5 fruit fly cellular contexts compared by ENCODE assay signal in genomic region chr2L:7188530-7188996, dm6.
TF ChIP-seq lines count a peak whose summit lies in the region.

No protein-coding gene starts in this region.

TF ChIP-seq in whole organism, adult, 20 proteins besides CTCF, POLR2A, EP300 and RAD21 (continued from another document):
- TF ChIP-seq Crg-1 (GFP tag; optimal IDR thresholded peaks at IDR 0.05; lab: Kevin White, UChicago), result peak; percentile 96
- TF ChIP-seq cnc (optimal IDR thresholded peaks at IDR 0.05; lab: Kevin White, UChicago), result no peak
- TF ChIP-seq CG14711 (tag; optimal IDR thresholded peaks at IDR 0.05; lab: Kevin White, UChicago), result peak; percentile 95

TF ChIP-seq in whole organism, embryonic, 481 proteins besides CTCF, POLR2A, EP300 and RAD21 (continued from another document and continues in another):
- TF ChIP-seq CG8290 (GFP tag; optimal IDR thresholded peaks at IDR 0.05; lab: Kevin White, UChicago), result peak; percentile 86
- TF ChIP-seq CG8290 (tag; optimal IDR thresholded peaks at IDR 0.05; lab: Kevin White, UChicago), result peak; percentile 68 to 85
- peak; percentile 97 for TF ChIP-seq Asciz (GFP tag; optimal IDR thresholded peaks at IDR 0.05; lab: Kevin White, UChicago)
- TF ChIP-seq tll (GFP tag; optimal IDR thresholded peaks at IDR 0.05; lab: Kevin White, UChicago), result no peak
- peak; percentile 99 for TF ChIP-seq stc (GFP tag; IDR thresholded peaks at IDR 0.05; lab: Robert Waterston, UW)
- TF ChIP-seq CG6683 (GFP tag; optimal IDR thresholded peaks at IDR 0.05; lab: Kevin White, UChicago), result peak; percentile 96
- TF ChIP-seq hkb (optimal IDR thresholded peaks at IDR 0.05; lab: Kevin White, UChicago), result no peak
- peak; percentile 98 for TF ChIP-seq hkb (GFP tag; IDR thresholded peaks at IDR 0.05; lab: Robert Waterston, UW)
- TF ChIP-seq jigr1 (GFP tag; IDR thresholded peaks at IDR 0.05; lab: Robert Waterston, UW), result peak; percentile 99
- peak; percentile 98 for TF ChIP-seq Lim3 (GFP tag; IDR thresholded peaks at IDR 0.05; lab: Robert Waterston, UW)
- peak; percentile 98 for TF ChIP-seq unpg (GFP tag; optimal IDR thresholded peaks at IDR 0.05; lab: Kevin White, UChicago)
- peak; percentile 93 for TF ChIP-seq corto (GFP tag; optimal IDR thresholded peaks at IDR 0.05; lab: Kevin White, UChicago)
- TF ChIP-seq CG12071 (GFP tag; optimal IDR thresholded peaks at IDR 0.05; lab: Kevin White, UChicago), result peak; percentile 95
- TF ChIP-seq bab2 (GFP tag; optimal IDR thresholded peaks at IDR 0.05; lab: Kevin White, UChicago), result peak; percentile 96
- TF ChIP-seq sr (GFP tag; IDR thresholded peaks at IDR 0.05; lab: Robert Waterston, UW), result peak; percentile 99
- TF ChIP-seq z (GFP tag; IDR thresholded peaks at IDR 0.05; lab: Robert Waterston, UW), result peak; percentile 70; the same call in 2 of the 3 replicates
- peak; percentile 88 for TF ChIP-seq Nf-YB (GFP tag; optimal IDR thresholded peaks at IDR 0.05; lab: Kevin White, UChicago)
- TF ChIP-seq yki (optimal IDR thresholded peaks at IDR 0.05; lab: Kevin White, UChicago), result no peak
- peak; percentile 88 for TF ChIP-seq Jarid2 (GFP tag; optimal IDR thresholded peaks at IDR 0.05; lab: Kevin White, UChicago)
- TF ChIP-seq CG1602 (GFP tag; optimal IDR thresholded peaks at IDR 0.05; lab: Kevin White, UChicago), result peak; percentile 97
- peak; percentile 89 for TF ChIP-seq trem (tag; optimal IDR thresholded peaks at IDR 0.05; lab: Kevin White, UChicago)
- peak; percentile 99 for TF ChIP-seq ttk (GFP tag; IDR thresholded peaks at IDR 0.05; lab: Robert Waterston, UW)
- peak; percentile 97 for TF ChIP-seq CG1233 (GFP tag; optimal IDR thresholded peaks at IDR 0.05; lab: Kevin White, UChicago)
- peak; percentile 97 for TF ChIP-seq BtbVII (GFP tag; optimal IDR thresholded peaks at IDR 0.05; lab: Kevin White, UChicago)
- no peak; the same call in 1 of the 2 replicates for TF ChIP-seq amos (GFP tag; IDR thresholded peaks at IDR 0.05; lab: Robert Waterston, UW; ENCODE audit: partially characterized antibody)
- peak; percentile 83 for TF ChIP-seq CG17802 (tag; optimal IDR thresholded peaks at IDR 0.05; lab: Kevin White, UChicago)
- peak; percentile 99 for TF ChIP-seq org-1 (GFP tag; optimal IDR thresholded peaks at IDR 0.05; lab: Kevin White, UChicago)
- TF ChIP-seq TFAM (GFP tag; optimal IDR thresholded peaks at IDR 0.05; lab: Kevin White, UChicago), result peak; percentile 87
- no peak for TF ChIP-seq hth (optimal IDR thresholded peaks at IDR 0.05; lab: Kevin White, UChicago)
- TF ChIP-seq CG14050 (GFP tag; IDR thresholded peaks at IDR 0.05; lab: Robert Waterston, UW), result peak; percentile 98
- peak; percentile 96 for TF ChIP-seq Fer2 (tag; optimal IDR thresholded peaks at IDR 0.05; lab: Kevin White, UChicago)
- peak; percentile 92 for TF ChIP-seq abd-A (tag; optimal IDR thresholded peaks at IDR 0.05; lab: Kevin White, UChicago)

TF ChIP-seq in whole organism, prepupa, 60 proteins besides CTCF, POLR2A, EP300 and RAD21 (continued from another document and continues in another):
- TF ChIP-seq topi (GFP tag; optimal IDR thresholded peaks at IDR 0.05; lab: Kevin White, UChicago) (peak; percentile 100), Smox (GFP tag; optimal IDR thresholded peaks at IDR 0.05; lab: Kevin White, UChicago) (peak; percentile 99), CG11762 (GFP tag; optimal IDR thresholded peaks at IDR 0.05; lab: Kevin White, UChicago; ENCODE audit: insufficient read depth) (peak; percentile 99), CG10669 (GFP tag; optimal IDR thresholded peaks at IDR 0.05; lab: Kevin White, UChicago) (peak; percentile 100), CG8632 (GFP tag; optimal IDR thresholded peaks at IDR 0.05; lab: Kevin White, UChicago) (peak; percentile 100), Sox15 (GFP tag; optimal IDR thresholded peaks at IDR 0.05; lab: Kevin White, UChicago) (peak; percentile 100), Eip78C (GFP tag; lab: Kevin White, UChicago) (peak; percentile 100), Hr39 (GFP tag; optimal IDR thresholded peaks at IDR 0.05; lab: Kevin White, UChicago) (peak; percentile 99), dac (GFP tag; optimal IDR thresholded peaks at IDR 0.05; lab: Kevin White, UChicago) (peak; percentile 100), cyc (GFP tag; optimal IDR thresholded peaks at IDR 0.05; lab: Kevin White, UChicago) (peak; percentile 99), CG8119 (GFP tag; IDR thresholded peaks at IDR 0.05; lab: Robert Waterston, UW) (peak; percentile 100), CG6854 (GFP tag; optimal IDR thresholded peaks at IDR 0.05; lab: Kevin White, UChicago) (peak; percentile 99), CG8319 (GFP tag; optimal IDR thresholded peaks at IDR 0.05; lab: Kevin White, UChicago) (peak; percentile 99), CG3919 (GFP tag; optimal IDR thresholded peaks at IDR 0.05; lab: Kevin White, UChicago) (peak; percentile 100), Ets96B (tag; optimal IDR thresholded peaks at IDR 0.05; lab: Kevin White, UChicago) (peak; percentile 99), CG16779 (tag; optimal IDR thresholded peaks at IDR 0.05; lab: Kevin White, UChicago) (peak; percentile 99), CG11902 (GFP tag; optimal IDR thresholded peaks at IDR 0.05; lab: Kevin White, UChicago) (peak; percentile 100), CG6276 (GFP tag; optimal IDR thresholded peaks at IDR 0.05; lab: Kevin White, UChicago) (peak; percentile 99), Blimp-1 (GFP tag; optimal IDR thresholded peaks at IDR 0.05; lab: Kevin White, UChicago) (peak; percentile 98), Met (GFP tag; optimal IDR thresholded peaks at IDR 0.05; lab: Kevin White, UChicago) (peak; percentile 100), spab (GFP tag; optimal IDR thresholded peaks at IDR 0.05; lab: Kevin White, UChicago) (peak; percentile 99), Sox14 (GFP tag; optimal IDR thresholded peaks at IDR 0.05; lab: Kevin White, UChicago) (peak; percentile 100), Gug (GFP tag; IDR thresholded peaks at IDR 0.05; lab: Robert Waterston, UW) (peak; percentile 100), CG34406 (GFP tag; optimal IDR thresholded peaks at IDR 0.05; lab: Kevin White, UChicago) (peak; percentile 100), fkh (GFP tag; optimal IDR thresholded peaks at IDR 0.05; lab: Kevin White, UChicago) (peak; percentile 84), Eip75B (GFP tag; optimal IDR thresholded peaks at IDR 0.05; lab: Kevin White, UChicago) (peak; percentile 99), fd59A (GFP tag; optimal IDR thresholded peaks at IDR 0.05; lab: Kevin White, UChicago) (peak; percentile 100), salr (GFP tag; optimal IDR thresholded peaks at IDR 0.05; lab: Kevin White, UChicago) (peak; percentile 99 to 100), achi (GFP tag; optimal IDR thresholded peaks at IDR 0.05; lab: Kevin White, UChicago) (peak; percentile 99), CG11294 (GFP tag; IDR thresholded peaks at IDR 0.05; lab: Robert Waterston, UW) (peak; percentile 100), Eip93F (GFP tag; optimal IDR thresholded peaks at IDR 0.05; lab: Kevin White, UChicago) (peak; percentile 99), lz (GFP tag; optimal IDR thresholded peaks at IDR 0.05; lab: Kevin White, UChicago) (peak; percentile 100), Hr38 (GFP tag; optimal IDR thresholded peaks at IDR 0.05; lab: Kevin White, UChicago) (peak; percentile 86)

TF ChIP-seq in whole organism, pupa, 21 proteins besides CTCF, POLR2A, EP300 and RAD21 (continued from another document):
- TF ChIP-seq CG14655 (GFP tag; optimal IDR thresholded peaks at IDR 0.05; lab: Kevin White, UChicago), result peak; percentile 100
TF ChIP-seq in whole organism, pupa: peak in this region for 21.

TF ChIP-seq in whole organism, wandering third instar larva, 38 proteins besides CTCF, POLR2A, EP300 and RAD21 (continued from another document):
- TF ChIP-seq pan (optimal IDR thresholded peaks at IDR 0.05; lab: Kevin White, UChicago), result no peak
- TF ChIP-seq woc (GFP tag; optimal IDR thresholded peaks at IDR 0.05; lab: Kevin White, UChicago), result peak; percentile 97
- peak; percentile 97 for TF ChIP-seq tai (GFP tag; optimal IDR thresholded peaks at IDR 0.05; lab: Kevin White, UChicago)
- TF ChIP-seq Myc (optimal IDR thresholded peaks at IDR 0.05; lab: Kevin White, UChicago), result no peak
- TF ChIP-seq Dif (GFP tag; optimal IDR thresholded peaks at IDR 0.05; lab: Kevin White, UChicago; ENCODE audit: partially characterized antibody), result peak; percentile 70
- no peak for TF ChIP-seq N (GFP tag; optimal IDR thresholded peaks at IDR 0.05; lab: Kevin White, UChicago)
- TF ChIP-seq Vsx2 (GFP tag; optimal IDR thresholded peaks at IDR 0.05; lab: Kevin White, UChicago; ENCODE audit: partially characterized antibody), result no peak
- peak; percentile 99 for TF ChIP-seq br (GFP tag; optimal IDR thresholded peaks at IDR 0.05; lab: Kevin White, UChicago)
- TF ChIP-seq dl (GFP tag; optimal IDR thresholded peaks at IDR 0.05; lab: Kevin White, UChicago; ENCODE audit: insufficient read depth in 1 of 2, partially characterized antibody in 2 of 2), result peak in 1 of 2 experiments; percentile 69
- peak; percentile 85 for TF ChIP-seq CrebA (GFP tag; optimal IDR thresholded peaks at IDR 0.05; lab: Kevin White, UChicago; ENCODE audit: borderline replicate concordance)
- no peak for TF ChIP-seq Hr78 (GFP tag; optimal IDR thresholded peaks at IDR 0.05; lab: Kevin White, UChicago)
- peak; percentile 74 for TF ChIP-seq Rel (GFP tag; optimal IDR thresholded peaks at IDR 0.05; lab: Kevin White, UChicago)
- TF ChIP-seq Rel (tag; optimal IDR thresholded peaks at IDR 0.05; lab: Kevin White, UChicago), result peak; percentile 90
- peak; percentile 99 for TF ChIP-seq ey (GFP tag; optimal IDR thresholded peaks at IDR 0.05; lab: Kevin White, UChicago)
- TF ChIP-seq dmrt93B (GFP tag; optimal IDR thresholded peaks at IDR 0.05; lab: Kevin White, UChicago), result peak; percentile 100
- peak; percentile 95 for TF ChIP-seq dsf (GFP tag; optimal IDR thresholded peaks at IDR 0.05; lab: Kevin White, UChicago; ENCODE audit: borderline replicate concordance)
